2 fruit fly cellular contexts compared by ENCODE assay signal in the genomic region with DNA sequence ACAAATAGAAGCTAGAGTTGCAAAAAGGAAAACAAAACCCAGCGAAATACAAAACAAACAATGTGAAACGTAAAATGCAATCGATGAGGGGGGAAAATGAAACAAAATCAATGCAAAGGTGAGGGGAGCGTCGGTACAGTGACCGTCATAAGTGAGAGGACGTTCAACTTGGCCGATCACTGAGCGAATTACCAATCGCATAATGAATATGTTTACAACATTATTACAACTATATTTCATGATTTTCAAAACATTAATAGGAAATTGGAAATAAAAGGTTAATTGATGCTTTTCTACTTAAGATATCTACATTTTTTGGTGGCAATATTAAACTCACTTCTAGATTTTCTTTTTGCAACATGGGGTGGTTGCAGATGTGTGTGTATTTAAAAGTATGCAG.
TF ChIP-seq lines count a peak whose summit lies in the region.

No protein-coding gene starts in this region.

TF ChIP-seq in whole organism, prepupa, 60 proteins besides CTCF, POLR2A, EP300 and RAD21 (continued from another document):
- TF ChIP-seq fkh (GFP tag; optimal IDR thresholded peaks at IDR 0.05; lab: Kevin White, UChicago) (no peak), Ets21C (GFP tag; optimal IDR thresholded peaks at IDR 0.05; lab: Kevin White, UChicago) (no peak), CG3032 (tag; optimal IDR thresholded peaks at IDR 0.05; lab: Kevin White, UChicago) (peak; percentile 51), OdsH (GFP tag; optimal IDR thresholded peaks at IDR 0.05; lab: Kevin White, UChicago) (peak; percentile 10), Eip93F (GFP tag; optimal IDR thresholded peaks at IDR 0.05; lab: Kevin White, UChicago) (no peak), CG7368 (GFP tag; optimal IDR thresholded peaks at IDR 0.05; lab: Kevin White, UChicago) (peak; percentile 32), CG1621 (tag; optimal IDR thresholded peaks at IDR 0.05; lab: Kevin White, UChicago) (peak; percentile 6), Lpt (GFP tag; optimal IDR thresholded peaks at IDR 0.05; lab: Kevin White, UChicago) (peak; percentile 40), net (GFP tag; optimal IDR thresholded peaks at IDR 0.05; lab: Kevin White, UChicago) (no peak), pdm3 (GFP tag; optimal IDR thresholded peaks at IDR 0.05; lab: Kevin White, UChicago) (peak; percentile 55), CG3919 (GFP tag; optimal IDR thresholded peaks at IDR 0.05; lab: Kevin White, UChicago) (no peak), Sox102F (GFP tag; optimal IDR thresholded peaks at IDR 0.05; lab: Kevin White, UChicago) (no peak), CG15336 (GFP tag; IDR thresholded peaks at IDR 0.05; lab: Robert Waterston, UW) (0 out of 2 replicates have a peak, but pooled peaks have one; percentile 12)

TF ChIP-seq in whole organism, wandering third instar larva, 38 proteins besides CTCF, POLR2A, EP300 and RAD21 (continued from another document):
- TF ChIP-seq N (GFP tag; optimal IDR thresholded peaks at IDR 0.05; lab: Kevin White, UChicago) (no peak), dsf (GFP tag; optimal IDR thresholded peaks at IDR 0.05; lab: Kevin White, UChicago; ENCODE audit: borderline replicate concordance) (no peak), sage (GFP tag; optimal IDR thresholded peaks at IDR 0.05; lab: Kevin White, UChicago) (no peak), OdsH (GFP tag; optimal IDR thresholded peaks at IDR 0.05; lab: Kevin White, UChicago) (no peak)
TF ChIP-seq in whole organism, wandering third instar larva: peak in this region for 6.
